Fruit fly (Drosophila melanogaster) whole organism, embryonic: ENCODE results near the gene CG32371.

Experiments used
- Atf-2 ChIP-seq: fragments of 200-800 bp; sonication (Bioruptor generic); optimal IDR thresholded peaks from 2 replicates; lab custom pipeline; 2016; ENCODE audit warnings: missing biosample characterization, missing genetic modification characterization
- CG11504 ChIP-seq: fragments of 200-800 bp; sonication (Bioruptor generic); optimal IDR thresholded peaks from 3 replicates; lab custom pipeline; 2019; ENCODE audit warnings: missing biosample characterization, mild to moderate bottlenecking, missing genetic modification characterization, moderate library complexity
- CG11560 ChIP-seq: fragments of 200-800 bp; sonication (Bioruptor generic); IDR thresholded peaks from 3 replicates; pipeline ENCODE4 v1.3.6; 2022; ENCODE audit warnings: missing biosample characterization, missing genetic modification characterization
- CG16815 ChIP-seq: fragments of 200-800 bp; sonication (Bioruptor generic); optimal IDR thresholded peaks from 3 replicates; lab custom pipeline; 2017; ENCODE audit warnings: missing biosample characterization, mild to moderate bottlenecking, missing genetic modification characterization
- CG17385 ChIP-seq: fragments of 200-800 bp; sonication (Bioruptor generic); optimal IDR thresholded peaks from 3 replicates; lab custom pipeline; 2018; ENCODE audit warnings: missing biosample characterization, mild to moderate bottlenecking, missing genetic modification characterization
- CG18619 ChIP-seq: fragments of 200-800 bp; sonication (Bioruptor generic); optimal IDR thresholded peaks from 3 replicates; lab custom pipeline; 2017; ENCODE audit warnings: missing biosample characterization, mild to moderate bottlenecking, missing genetic modification characterization
- CG3163 ChIP-seq: fragments of 200-800 bp; sonication (Bioruptor generic); optimal IDR thresholded peaks from 3 replicates; lab custom pipeline; 2016; ENCODE audit warnings: missing biosample characterization, missing genetic modification characterization
- CG32532 ChIP-seq: fragments of 200-800 bp; sonication (Bioruptor generic); IDR thresholded peaks from 2 replicates; pipeline ENCODE4 v1.3.6; 2022; ENCODE audit warnings: missing biosample characterization, missing genetic modification characterization
- CG34376 ChIP-seq: fragments of 200-800 bp; sonication (Bioruptor generic); optimal IDR thresholded peaks from 2 replicates; lab custom pipeline; 2018; ENCODE audit warnings: missing biosample characterization, mild to moderate bottlenecking, missing genetic modification characterization
- CG34422 ChIP-seq: fragments of 200-800 bp; sonication (Bioruptor generic); IDR thresholded peaks from 3 replicates; pipeline ENCODE4 v1.3.6; 2022; ENCODE audit warnings: missing biosample characterization, missing genetic modification characterization
- CG5953 ChIP-seq: fragments of 200-800 bp; sonication (Bioruptor generic); IDR thresholded peaks from 2 replicates; pipeline ENCODE4 v1.3.6; 2022; ENCODE audit warnings: missing biosample characterization, missing genetic modification characterization
- CG7839 ChIP-seq: fragments of 200-800 bp; sonication (Bioruptor generic); optimal IDR thresholded peaks from 3 replicates; lab custom pipeline; 2018; ENCODE audit warnings: missing biosample characterization, mild to moderate bottlenecking, missing genetic modification characterization, moderate library complexity
- CG7928 ChIP-seq: fragments of 200-800 bp; sonication (Bioruptor generic); optimal IDR thresholded peaks from 2 replicates; lab custom pipeline; 2017; ENCODE audit warnings: missing biosample characterization, mild to moderate bottlenecking, missing genetic modification characterization
- CG8359 ChIP-seq: fragments of 200-800 bp; sonication (Bioruptor generic); optimal IDR thresholded peaks from 2 replicates; lab custom pipeline; 2017; ENCODE audit warnings: missing biosample characterization, mild to moderate bottlenecking, missing genetic modification characterization, borderline replicate concordance
- CG9437 ChIP-seq: fragments of 200-800 bp; sonication (Bioruptor generic); optimal IDR thresholded peaks from 2 replicates; lab custom pipeline; 2018; ENCODE audit warnings: missing biosample characterization, mild to moderate bottlenecking, missing genetic modification characterization
- Dref ChIP-seq: fragments of 200-800 bp; sonication (Bioruptor generic); IDR thresholded peaks from 2 replicates; pipeline ENCODE4 v1.3.6; 2022; ENCODE audit warnings: missing biosample characterization, missing genetic modification characterization
- Fer3 ChIP-seq: fragments of 200-800 bp; sonication (Bioruptor generic); optimal IDR thresholded peaks from 2 replicates; lab custom pipeline; 2018; ENCODE audit warnings: missing biosample characterization, mild to moderate bottlenecking, missing genetic modification characterization, moderate library complexity
- Med ChIP-seq: fragments of 200-800 bp; sonication (Bioruptor generic); peaks from one replicate; lab custom pipeline; 2016; ENCODE audit warnings: missing biosample characterization, missing genetic modification characterization, mild to moderate bottlenecking, inconsistent platforms, moderate library complexity
- NFAT ChIP-seq: fragments of 200-800 bp; sonication (Bioruptor generic); IDR thresholded peaks from 2 replicates; pipeline ENCODE4 v1.3.6; 2022; ENCODE audit warnings: missing biosample characterization, missing genetic modification characterization
- Pdp1 ChIP-seq, 2 experiments: fragments of 200-800 bp; sonication (Bioruptor generic); optimal IDR thresholded peaks; 3 replicates each; lab custom pipeline; 2016; ENCODE audit warnings: missing biosample characterization in 2 of 2, missing genetic modification characterization in 2 of 2, mild to moderate bottlenecking in 1 of 2, moderate library complexity in 1 of 2
- Trl ChIP-seq, 3 experiments: fragments of >200 bp in 2 of 3; fragments of 200-800 bp in 1 of 3; sonication (Bioruptor generic) in 1 of 3; optimal IDR thresholded peaks; 2 replicates in 1 of 3; 3 replicates in 2 of 3; lab custom pipeline; 2016 to 2017; ENCODE audit warnings: missing biosample characterization in 1 of 3, missing genetic modification characterization in 1 of 3
- cg ChIP-seq: fragments of 200-800 bp; sonication (Bioruptor generic); optimal IDR thresholded peaks from 3 replicates; lab custom pipeline; 2019; ENCODE audit warnings: missing biosample characterization, mild to moderate bottlenecking, missing genetic modification characterization, moderate library complexity
- chinmo ChIP-seq: fragments of 200-800 bp; sonication (Bioruptor generic); IDR thresholded peaks from 4 replicates; pipeline ENCODE4 v1.3.6; 2022; ENCODE audit warnings: missing biosample characterization, missing genetic modification characterization; ENCODE audit not compliant: partially characterized antibody
- corto ChIP-seq: fragments of 200-800 bp; sonication (Bioruptor generic); optimal IDR thresholded peaks from 2 replicates; lab custom pipeline; 2016; ENCODE audit warnings: missing biosample characterization, mild to moderate bottlenecking, missing genetic modification characterization, moderate library complexity
- crol ChIP-seq: fragments of 200-800 bp; sonication (Bioruptor generic); IDR thresholded peaks from 2 replicates; pipeline ENCODE4 v1.3.6; 2022; ENCODE audit warnings: missing biosample characterization, missing genetic modification characterization
- disco-r ChIP-seq: fragments of 200-800 bp; sonication (Bioruptor generic); optimal IDR thresholded peaks from 2 replicates; lab custom pipeline; 2016; ENCODE audit warnings: missing biosample characterization, missing genetic modification characterization
- eve ChIP-seq, 2 experiments: fragments of >200 bp; optimal IDR thresholded peaks; 2 replicates each; lab custom pipeline; 2017; ENCODE audit warnings: missing biosample characterization in 2 of 2, missing genetic modification characterization in 2 of 2
- gcm ChIP-seq: fragments of 200-800 bp; sonication (Bioruptor generic); optimal IDR thresholded peaks from 2 replicates; lab custom pipeline; 2019; ENCODE audit warnings: missing biosample characterization, mild to moderate bottlenecking, missing genetic modification characterization, moderate library complexity
- gt ChIP-seq: fragments of 200-800 bp; sonication (Bioruptor generic); IDR thresholded peaks from 2 replicates; pipeline ENCODE4 v1.3.6; 2022; ENCODE audit warnings: missing biosample characterization, missing genetic modification characterization
- lilli ChIP-seq: fragments of 200-800 bp; sonication (Bioruptor generic); optimal IDR thresholded peaks from 3 replicates; lab custom pipeline; 2016; ENCODE audit warnings: missing biosample characterization, missing genetic modification characterization
- org-1 ChIP-seq: fragments of 200-800 bp; sonication (Bioruptor generic); optimal IDR thresholded peaks from 2 replicates; lab custom pipeline; 2017; ENCODE audit warnings: missing biosample characterization, missing genetic modification characterization
- ranshi ChIP-seq: fragments of 200-800 bp; sonication (Bioruptor generic); IDR thresholded peaks from 2 replicates; pipeline ENCODE4 v1.3.6; 2022; ENCODE audit warnings: missing biosample characterization, missing genetic modification characterization
- rib ChIP-seq: fragments of 200-800 bp; sonication (Bioruptor generic); IDR thresholded peaks from 2 replicates; pipeline ENCODE4 v1.3.6; 2022; ENCODE audit warnings: missing biosample characterization, missing genetic modification characterization
- row ChIP-seq: fragments of 200-800 bp; sonication (Bioruptor generic); IDR thresholded peaks from 3 replicates; pipeline ENCODE4 v1.3.6; 2022; ENCODE audit warnings: missing biosample characterization, missing genetic modification characterization
- scrt ChIP-seq: fragments of 200-800 bp; sonication (Bioruptor generic); optimal IDR thresholded peaks from 2 replicates; lab custom pipeline; 2018; ENCODE audit warnings: missing biosample characterization, mild to moderate bottlenecking, missing genetic modification characterization, moderate library complexity
- sd ChIP-seq: fragments of 200-800 bp; sonication (Bioruptor generic); optimal IDR thresholded peaks from 3 replicates; lab custom pipeline; 2018; ENCODE audit warnings: missing biosample characterization, mild to moderate bottlenecking, missing genetic modification characterization, moderate library complexity
- sens ChIP-seq: fragments of 200-800 bp; sonication (Bioruptor generic); peaks from one replicate; lab custom pipeline; 2016; ENCODE audit warnings: missing biosample characterization, missing genetic modification characterization
- sob ChIP-seq: fragments of 200-800 bp; sonication (Bioruptor generic); IDR thresholded peaks from 2 replicates; pipeline ENCODE4 v1.3.6; 2022; ENCODE audit warnings: missing biosample characterization, missing genetic modification characterization
- stwl ChIP-seq: fragments of 200-800 bp; sonication (Bioruptor generic); optimal IDR thresholded peaks from 3 replicates; lab custom pipeline; 2018; ENCODE audit warnings: missing biosample characterization, mild to moderate bottlenecking, missing genetic modification characterization, moderate library complexity
- sug ChIP-seq: fragments of 200-800 bp; optimal IDR thresholded peaks from 2 replicates; lab custom pipeline; 2019; ENCODE audit warnings: missing biosample characterization, mild to moderate bottlenecking, missing genetic modification characterization, moderate library complexity
- tll ChIP-seq, 2 experiments: fragments of 200-800 bp in 1 of 2; fragments of >200 bp in 1 of 2; sonication (Bioruptor generic) in 1 of 2; optimal IDR thresholded peaks; 2 replicates each; lab custom pipeline; 2017 to 2019; ENCODE audit warnings: missing biosample characterization in 2 of 2, missing genetic modification characterization in 2 of 2, mild to moderate bottlenecking in 1 of 2, moderate library complexity in 1 of 2
- tna ChIP-seq: fragments of 200-800 bp; sonication (Bioruptor generic); IDR thresholded peaks from 2 replicates; pipeline ENCODE4 v1.3.6; 2022; ENCODE audit warnings: missing biosample characterization, missing genetic modification characterization; ENCODE audit not compliant: partially characterized antibody
- unc-4 ChIP-seq: fragments of 200-800 bp; sonication (Bioruptor generic); IDR thresholded peaks from 2 replicates; pipeline ENCODE4 v1.3.6; 2022; ENCODE audit warnings: missing biosample characterization, missing genetic modification characterization; ENCODE audit not compliant: partially characterized antibody
- vvl ChIP-seq: fragments of 200-800 bp; sonication (Bioruptor generic); IDR thresholded peaks from 2 replicates; pipeline ENCODE4 v1.3.6; 2022; ENCODE audit warnings: missing biosample characterization, missing genetic modification characterization
- yki ChIP-seq: fragments of >200 bp; optimal IDR thresholded peaks from 3 replicates; lab custom pipeline; 2018

CG32371 gene

DNA sequence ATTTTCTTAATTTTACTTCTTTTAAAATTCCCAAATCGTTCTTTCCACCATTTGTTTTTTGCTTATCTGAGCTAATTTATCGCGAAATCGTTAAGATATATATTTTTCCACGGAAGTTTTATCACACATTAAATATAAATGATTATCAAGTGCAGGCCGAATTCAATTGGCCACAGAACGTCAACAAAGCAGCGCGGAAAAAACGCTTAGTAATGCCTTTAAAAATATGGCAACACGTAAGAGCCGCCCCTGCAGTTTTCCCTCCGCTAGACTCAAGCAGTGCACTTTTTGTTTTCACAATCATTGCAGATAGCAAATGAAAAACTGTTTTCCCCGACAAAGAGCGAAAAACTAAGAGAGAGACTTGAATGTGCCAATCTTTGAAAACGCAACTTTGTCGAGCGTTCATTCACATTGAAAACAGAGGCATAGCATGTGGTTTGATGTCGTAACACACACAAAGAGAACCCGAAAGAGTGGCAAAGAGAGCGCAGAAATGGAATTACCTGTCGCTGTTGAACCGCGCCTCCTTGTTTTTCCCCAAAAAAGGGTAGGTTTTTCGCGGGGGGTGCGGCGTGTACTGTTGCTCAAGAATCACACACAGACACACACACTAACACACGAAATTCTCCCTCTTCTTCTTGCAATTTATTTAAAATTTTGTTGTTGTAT is 40.5 kb upstream of the CG32371 start:
- TF ChIP-seq CG3163 (GFP tag; lab: Kevin White, UChicago) (peak; percentile 97), lilli (GFP tag; lab: Kevin White, UChicago) (no peak), crol (GFP tag; lab: Robert Waterston, UW) (peak; percentile 91), CG7928 (no peak), yki (lab: Kevin White, UChicago) (peak; percentile 25), CG11560 (tag; lab: Robert Waterston, UW) (no peak), Trl (optimal IDR thresholded peaks at IDR 0.05; lab: Kevin White, UChicago) (peak; percentile 78 to 89), Trl (GFP tag; optimal IDR thresholded peaks at IDR 0.05; lab: Kevin White, UChicago) (no peak), CG8359 (GFP tag; lab: Kevin White, UChicago) (no peak), Dref (GFP tag; lab: Robert Waterston, UW) (no peak), sug (tag; lab: Kevin White, UChicago) (peak; percentile 29), Atf-2 (GFP tag; lab: Kevin White, UChicago) (no peak), ranshi (GFP tag; lab: Robert Waterston, UW) (no peak), CG34376 (GFP tag; lab: Kevin White, UChicago) (peak; percentile 14), stwl (tag; lab: Kevin White, UChicago) (no peak), Fer3 (tag; lab: Kevin White, UChicago) (no peak), sens (GFP tag; lab: Kevin White, UChicago) (peak; percentile 58), CG11504 (tag; lab: Kevin White, UChicago) (peak; percentile 60), org-1 (GFP tag; lab: Kevin White, UChicago) (no peak), CG32532 (GFP tag; lab: Robert Waterston, UW) (peak; percentile 31; the same call in 1 of the 2 replicates), CG17385 (GFP tag; lab: Kevin White, UChicago) (peak; percentile 67), eve (GFP tag; optimal IDR thresholded peaks at IDR 0.05; lab: Kevin White, UChicago) (no peak), CG16815 (GFP tag; lab: Kevin White, UChicago) (no peak), CG5953 (GFP tag; lab: Robert Waterston, UW) (0 out of 2 replicates have a peak, but pooled peaks have one; percentile 26), scrt (GFP tag; lab: Kevin White, UChicago) (peak; percentile 67), sd (tag; lab: Kevin White, UChicago) (peak; percentile 56), CG18619 (GFP tag; lab: Kevin White, UChicago) (no peak), cg (GFP tag; lab: Kevin White, UChicago) (peak; percentile 58), Pdp1 (GFP tag; optimal IDR thresholded peaks at IDR 0.05; lab: Kevin White, UChicago) (peak in 1 of 2 experiments; percentile 100), NFAT (no peak), Med (GFP tag; lab: Kevin White, UChicago) (peak; percentile 50)

DNA sequence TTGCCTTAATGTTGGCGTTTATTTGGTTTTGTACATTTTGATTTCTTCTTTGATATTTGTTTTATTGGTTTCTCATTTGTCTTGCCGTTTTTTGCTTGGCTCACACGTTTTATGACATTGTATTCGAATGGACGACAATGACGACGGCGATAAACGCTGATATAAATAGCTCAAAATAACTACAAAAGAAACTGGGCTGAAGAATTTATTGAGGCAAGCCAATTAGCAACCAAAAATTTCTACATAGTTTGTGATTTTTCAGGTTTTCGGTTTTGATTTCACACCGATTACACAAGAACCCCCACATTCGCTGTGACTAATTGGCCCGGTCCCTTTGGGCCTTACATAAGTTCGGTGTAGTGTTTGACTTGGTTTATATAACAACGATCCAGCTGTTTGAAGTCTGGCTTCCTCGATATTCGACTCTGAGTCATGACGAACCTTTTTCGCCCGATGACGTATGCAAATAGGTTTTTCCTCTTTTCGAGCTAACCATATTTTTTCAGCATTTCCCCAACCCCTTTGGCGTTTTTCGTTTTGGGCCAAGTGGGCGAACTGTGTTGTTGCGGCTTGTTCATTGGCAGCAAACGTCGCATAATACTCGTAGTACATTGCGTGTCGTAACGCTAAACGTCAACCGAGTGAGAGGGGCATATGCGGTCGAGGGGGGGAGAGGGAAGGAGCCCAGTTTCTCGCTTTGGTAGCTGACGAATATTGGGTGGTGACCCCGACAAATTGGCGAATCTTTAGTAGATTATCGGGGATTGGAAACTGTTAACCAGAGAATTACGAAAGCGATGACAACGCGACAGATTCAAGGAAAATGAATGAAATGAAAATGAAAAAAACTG is 39.6 kb upstream of the CG32371 start:
- TF ChIP-seq CG34422 (GFP tag; lab: Robert Waterston, UW) (no peak), vvl (GFP tag; lab: Robert Waterston, UW) (0 out of 2 replicates have a peak, but pooled peaks have one; percentile 10), gcm (no peak), row (no peak), tll (GFP tag; optimal IDR thresholded peaks at IDR 0.05; lab: Kevin White, UChicago) (no peak), disco-r (GFP tag; lab: Kevin White, UChicago) (no peak), rib (GFP tag; lab: Robert Waterston, UW) (0 out of 2 replicates have a peak, but pooled peaks have one; percentile 21), chinmo (GFP tag; lab: Robert Waterston, UW) (0 out of 4 replicates have a peak, but pooled peaks have one; percentile 28), CG9437 (peak; percentile 89), corto (GFP tag; lab: Kevin White, UChicago) (no peak), Atf-2 (GFP tag; lab: Kevin White, UChicago) (no peak), CG7839 (tag; lab: Kevin White, UChicago) (no peak), eve (GFP tag; optimal IDR thresholded peaks at IDR 0.05; lab: Kevin White, UChicago) (peak in 1 of 2 experiments; percentile 31), unc-4 (GFP tag; lab: Robert Waterston, UW) (no peak), crol (GFP tag; lab: Robert Waterston, UW) (peak; percentile 68), Pdp1 (GFP tag; optimal IDR thresholded peaks at IDR 0.05; lab: Kevin White, UChicago) (peak in 1 of 2 experiments; percentile 98), gt (no peak), tna (GFP tag; lab: Robert Waterston, UW) (peak; percentile 38; the same call in 1 of the 2 replicates), sens (GFP tag; lab: Kevin White, UChicago) (peak; percentile 1), sob (GFP tag; lab: Robert Waterston, UW) (0 out of 2 replicates have a peak, but pooled peaks have one; percentile 7)
